Fruit fly (Drosophila melanogaster) whole organism, embryonic: ENCODE measurements around the gene mRpL16.
A peak's percentile ranks its signal among the peaks of the same experiment; 100 is the strongest.

Experiments
- Aef1 ChIP-seq: fragments of 200-800 bp; sonication (Bioruptor generic); IDR thresholded peaks from 3 replicates; pipeline ENCODE4 v1.3.6; 2022; ENCODE audit warnings: missing biosample characterization, missing genetic modification characterization
- Asciz ChIP-seq: fragments of 200-800 bp; sonication (Bioruptor generic); optimal IDR thresholded peaks from 2 replicates; lab custom pipeline; 2017; ENCODE audit warnings: missing biosample characterization, mild to moderate bottlenecking, missing genetic modification characterization, missing genetic modification reagents
- Awh ChIP-seq: fragments of 200-800 bp; sonication (Bioruptor generic); IDR thresholded peaks from 2 replicates; pipeline ENCODE4, ENCODE4 v1.3.6; 2022; ENCODE audit warnings: missing biosample characterization, missing genetic modification characterization
- BEAF-32 ChIP-seq: fragments of 200-800 bp; sonication (Bioruptor generic); optimal IDR thresholded peaks from 3 replicates; lab custom pipeline; 2017; ENCODE audit warnings: missing biosample characterization, missing genetic modification characterization, mild to moderate bottlenecking, moderate library complexity, missing genetic modification reagents
- Blimp-1 ChIP-seq: fragments of 200-800 bp; sonication (Bioruptor generic); optimal IDR thresholded peaks from 3 replicates; lab custom pipeline; 2018; ENCODE audit warnings: missing biosample characterization, missing genetic modification characterization, mild to moderate bottlenecking, moderate library complexity, missing genetic modification reagents
- CG12299 ChIP-seq: fragments of 200-800 bp; sonication (Bioruptor generic); optimal IDR thresholded peaks from 2 replicates; lab custom pipeline; 2018; ENCODE audit warnings: missing biosample characterization, mild to moderate bottlenecking, missing genetic modification characterization
- CG13287 ChIP-seq: fragments of 200-800 bp; sonication (Bioruptor generic); IDR thresholded peaks from 2 replicates; pipeline ENCODE4 v1.3.6; 2022; ENCODE audit warnings: missing biosample characterization, missing genetic modification characterization; ENCODE audit not compliant: partially characterized antibody
- CG13775 ChIP-seq: fragments of 200-800 bp; sonication (Bioruptor generic); optimal IDR thresholded peaks from 3 replicates; lab custom pipeline; 2017; ENCODE audit warnings: missing biosample characterization, mild to moderate bottlenecking, missing genetic modification characterization
- CG17328 ChIP-seq: fragments of 200-800 bp; sonication (Bioruptor generic); IDR thresholded peaks from 2 replicates; pipeline ENCODE4 v1.3.6; 2022; ENCODE audit warnings: missing biosample characterization, missing genetic modification characterization
- CG17385 ChIP-seq: fragments of 200-800 bp; sonication (Bioruptor generic); optimal IDR thresholded peaks from 3 replicates; lab custom pipeline; 2018; ENCODE audit warnings: missing biosample characterization, mild to moderate bottlenecking, missing genetic modification characterization
- CG1832 ChIP-seq: fragments of 200-800 bp; sonication (Bioruptor generic); optimal IDR thresholded peaks from 2 replicates; lab custom pipeline; 2017; ENCODE audit warnings: missing biosample characterization, mild to moderate bottlenecking, missing genetic modification characterization, inconsistent platforms
- CG2889 ChIP-seq: fragments of 200-800 bp; sonication (Bioruptor generic); IDR thresholded peaks from 3 replicates; pipeline ENCODE4 v1.3.6; 2022; ENCODE audit warnings: missing biosample characterization, missing genetic modification characterization
- CG4328 ChIP-seq: fragments of 200-800 bp; sonication (Bioruptor generic); optimal IDR thresholded peaks from 3 replicates; lab custom pipeline; 2017; ENCODE audit warnings: missing biosample characterization, missing genetic modification reagents, missing genetic modification characterization
- CG4360 ChIP-seq: fragments of 200-800 bp; sonication (Bioruptor generic); IDR thresholded peaks from 2 replicates; pipeline ENCODE4 v1.3.6; 2022; ENCODE audit warnings: missing biosample characterization, missing genetic modification characterization
- CG5180 ChIP-seq: fragments of 200-800 bp; sonication (Bioruptor generic); optimal IDR thresholded peaks from 3 replicates; lab custom pipeline; 2017; ENCODE audit warnings: missing biosample characterization, missing genetic modification characterization, mild to moderate bottlenecking, moderate library complexity, missing genetic modification reagents
- CG6813 ChIP-seq: fragments of 200-800 bp; sonication (Bioruptor generic); optimal IDR thresholded peaks from 2 replicates; lab custom pipeline; 2017; ENCODE audit warnings: missing biosample characterization, missing genetic modification characterization, mild to moderate bottlenecking, moderate library complexity, missing genetic modification reagents
- CG7271 ChIP-seq: fragments of 200-800 bp; sonication (Bioruptor generic); optimal IDR thresholded peaks from 2 replicates; lab custom pipeline; 2018; ENCODE audit warnings: missing biosample characterization, mild to moderate bottlenecking, missing genetic modification characterization, moderate library complexity
- CG7987 ChIP-seq: fragments of 200-800 bp; sonication (Bioruptor generic); optimal IDR thresholded peaks from 2 replicates; lab custom pipeline; 2018; ENCODE audit warnings: missing biosample characterization, mild to moderate bottlenecking, missing genetic modification characterization, moderate library complexity
- CG8478 ChIP-seq: fragments of >200 bp; optimal IDR thresholded peaks from 2 replicates; lab custom pipeline; 2018
- CG8924 ChIP-seq: fragments of 200-800 bp; optimal IDR thresholded peaks from 3 replicates; lab custom pipeline; 2019; ENCODE audit warnings: missing biosample characterization, mild to moderate bottlenecking, missing genetic modification characterization, moderate library complexity
- CG9817 ChIP-seq: fragments of 200-800 bp; sonication (Bioruptor generic); optimal IDR thresholded peaks from 2 replicates; lab custom pipeline; 2018; ENCODE audit warnings: missing biosample characterization, mild to moderate bottlenecking, missing genetic modification characterization, moderate library complexity
- Camta ChIP-seq: fragments of 200-800 bp; sonication (Bioruptor generic); optimal IDR thresholded peaks from 2 replicates; lab custom pipeline; 2016; ENCODE audit warnings: missing biosample characterization, missing genetic modification characterization
- D ChIP-seq, 2 experiments: fragments of 200-800 bp in 1 of 2; fragments of >200 bp in 1 of 2; sonication (Bioruptor generic) in 1 of 2; optimal IDR thresholded peaks; 2 replicates in 1 of 2; 3 replicates in 1 of 2; lab custom pipeline; 2017; ENCODE audit warnings: mild to moderate bottlenecking in 1 of 2, missing biosample characterization in 1 of 2, missing genetic modification characterization in 1 of 2, missing genetic modification reagents in 1 of 2
- Fer3 ChIP-seq: fragments of 200-800 bp; sonication (Bioruptor generic); optimal IDR thresholded peaks from 2 replicates; lab custom pipeline; 2018; ENCODE audit warnings: missing biosample characterization, mild to moderate bottlenecking, missing genetic modification characterization, moderate library complexity
- Gsc ChIP-seq: fragments of 200-800 bp; sonication (Bioruptor generic); IDR thresholded peaks from 2 replicates; pipeline ENCODE4 v1.3.6; 2022; ENCODE audit warnings: missing biosample characterization, missing genetic modification characterization
- Hey ChIP-seq: fragments of 200-800 bp; sonication (Bioruptor generic); optimal IDR thresholded peaks from 3 replicates; lab custom pipeline; 2018; ENCODE audit warnings: missing biosample characterization, mild to moderate bottlenecking, missing genetic modification characterization
- Hmr ChIP-seq: fragments of 200-800 bp; sonication (Bioruptor generic); optimal IDR thresholded peaks from 3 replicates; lab custom pipeline; 2017; ENCODE audit warnings: mild to moderate bottlenecking, missing biosample characterization, missing genetic modification reagents, missing genetic modification characterization
- Lhr ChIP-seq: fragments of 200-800 bp; sonication (Bioruptor generic); optimal IDR thresholded peaks from 3 replicates; lab custom pipeline; 2017; ENCODE audit warnings: mild to moderate bottlenecking, missing biosample characterization, missing genetic modification reagents, missing genetic modification characterization
- NC2β ChIP-seq: fragments of 200-800 bp; sonication (Bioruptor generic); optimal IDR thresholded peaks from 2 replicates; lab custom pipeline; 2016; ENCODE audit warnings: missing biosample characterization, missing genetic modification characterization
- Scr ChIP-seq: fragments of 200-800 bp; sonication (Bioruptor generic); IDR thresholded peaks from 2 replicates; pipeline ENCODE4 v1.3.6; 2022; ENCODE audit warnings: missing biosample characterization, missing genetic modification characterization; ENCODE audit not compliant: partially characterized antibody
- Trl ChIP-seq, 3 experiments: fragments of >200 bp in 2 of 3; fragments of 200-800 bp in 1 of 3; sonication (Bioruptor generic) in 1 of 3; optimal IDR thresholded peaks; 2 replicates in 1 of 3; 3 replicates in 2 of 3; lab custom pipeline; 2016 to 2017; ENCODE audit warnings: missing biosample characterization in 1 of 3, missing genetic modification characterization in 1 of 3
- YL-1 ChIP-seq: fragments of 200-800 bp; sonication (Bioruptor generic); optimal IDR thresholded peaks from 3 replicates; lab custom pipeline; 2017; ENCODE audit warnings: missing biosample characterization, mild to moderate bottlenecking, missing genetic modification characterization
- bab2 ChIP-seq: fragments of 200-800 bp; sonication (Bioruptor generic); optimal IDR thresholded peaks from 2 replicates; lab custom pipeline; 2016; ENCODE audit warnings: missing biosample characterization, missing genetic modification characterization
- bigmax ChIP-seq: fragments of 200-800 bp; sonication (Bioruptor generic); optimal IDR thresholded peaks from 2 replicates; lab custom pipeline; 2018; ENCODE audit warnings: missing biosample characterization, mild to moderate bottlenecking, missing genetic modification characterization
- br ChIP-seq: fragments of >200 bp; optimal IDR thresholded peaks from 2 replicates; lab custom pipeline; 2017
- caup ChIP-seq: fragments of 200-800 bp; sonication (Bioruptor generic); optimal IDR thresholded peaks from 3 replicates; lab custom pipeline; 2017; ENCODE audit warnings: missing biosample characterization, mild to moderate bottlenecking, missing genetic modification characterization, moderate library complexity; ENCODE audit not compliant: severe bottlenecking
- her ChIP-seq: fragments of 200-800 bp; sonication (Bioruptor generic); optimal IDR thresholded peaks from 2 replicates; lab custom pipeline; 2016; ENCODE audit warnings: missing biosample characterization, missing genetic modification characterization
- jing ChIP-seq: fragments of 200-800 bp; sonication (Bioruptor generic); optimal IDR thresholded peaks from 2 replicates; lab custom pipeline; 2018; ENCODE audit warnings: missing biosample characterization, mild to moderate bottlenecking, missing genetic modification characterization
- kah ChIP-seq: fragments of 200-800 bp; sonication (Bioruptor generic); optimal IDR thresholded peaks from 2 replicates; lab custom pipeline; 2018; ENCODE audit warnings: missing biosample characterization, mild to moderate bottlenecking, missing genetic modification characterization
- ken ChIP-seq: fragments of 200-800 bp; sonication (Bioruptor generic); IDR thresholded peaks from 3 replicates; pipeline ENCODE4 v1.3.6; 2022; ENCODE audit warnings: missing biosample characterization, missing genetic modification characterization
- knrl ChIP-seq: fragments of 200-800 bp; sonication (Bioruptor generic); IDR thresholded peaks from 3 replicates; pipeline ENCODE4 v1.3.6; 2022; ENCODE audit warnings: missing biosample characterization, missing genetic modification characterization; ENCODE audit not compliant: partially characterized antibody
- lab ChIP-seq: fragments of 200-800 bp; sonication (Bioruptor generic); optimal IDR thresholded peaks from 3 replicates; lab custom pipeline; 2017; ENCODE audit warnings: missing biosample characterization, missing genetic modification characterization, mild to moderate bottlenecking, moderate library complexity, missing genetic modification reagents
- sens ChIP-seq: fragments of 200-800 bp; sonication (Bioruptor generic); peaks from one replicate; lab custom pipeline; 2016; ENCODE audit warnings: missing biosample characterization, missing genetic modification characterization
- tll ChIP-seq, 2 experiments: fragments of 200-800 bp in 1 of 2; fragments of >200 bp in 1 of 2; sonication (Bioruptor generic) in 1 of 2; optimal IDR thresholded peaks; 2 replicates each; lab custom pipeline; 2017 to 2019; ENCODE audit warnings: missing biosample characterization in 2 of 2, missing genetic modification characterization in 2 of 2, mild to moderate bottlenecking in 1 of 2, moderate library complexity in 1 of 2
- toy ChIP-seq: fragments of 200-800 bp; sonication (Bioruptor generic); IDR thresholded peaks from 2 replicates; pipeline ENCODE4 v1.3.6; 2022; ENCODE audit warnings: missing biosample characterization, missing genetic modification characterization
- tx ChIP-seq: fragments of 200-800 bp; sonication (Bioruptor generic); optimal IDR thresholded peaks from 2 replicates; lab custom pipeline; 2016; ENCODE audit warnings: missing biosample characterization, missing genetic modification characterization
- unpg ChIP-seq: fragments of 200-800 bp; sonication (Bioruptor generic); optimal IDR thresholded peaks from 3 replicates; lab custom pipeline; 2018; ENCODE audit warnings: missing biosample characterization, mild to moderate bottlenecking, missing genetic modification characterization, moderate library complexity
- vnd ChIP-seq: fragments of 200-800 bp; sonication (Bioruptor generic); IDR thresholded peaks from 3 replicates; pipeline ENCODE4 v1.3.6; 2022; ENCODE audit warnings: missing biosample characterization, missing genetic modification characterization; ENCODE audit not compliant: partially characterized antibody

Gene mRpL16

dm6 chrX:1880139-1880556, 9.9 kb upstream of the mRpL16 start, which contains the start of gene Coa8 (continued):
- TF ChIP-seq CG7987 (GFP tag; lab: Kevin White, UChicago) (no peak), tx (no peak), CG4328 (GFP tag; lab: Kevin White, UChicago) (no peak), knrl (peak; percentile 63; the same call in 2 of the 3 replicates), Scr (GFP tag; lab: Robert Waterston, UW) (peak; percentile 11), CG5180 (GFP tag; lab: Kevin White, UChicago) (no peak), br (lab: Kevin White, UChicago) (no peak), toy (GFP tag; lab: Robert Waterston, UW) (no peak), Awh (0 out of 2 replicates have a peak, but pooled peaks have one; percentile 42), her (no peak), BEAF-32 (GFP tag; lab: Kevin White, UChicago) (peak; percentile 62), Trl (optimal IDR thresholded peaks at IDR 0.05; lab: Kevin White, UChicago) (no peak), Trl (GFP tag; optimal IDR thresholded peaks at IDR 0.05; lab: Kevin White, UChicago) (no peak), jing (GFP tag; lab: Kevin White, UChicago) (no peak), CG17328 (GFP tag; lab: Robert Waterston, UW) (0 out of 2 replicates have a peak, but pooled peaks have one; percentile 15), Camta (GFP tag; lab: Kevin White, UChicago) (no peak), CG9817 (tag; lab: Kevin White, UChicago) (peak; percentile 45), kah (GFP tag; lab: Kevin White, UChicago) (no peak), D (optimal IDR thresholded peaks at IDR 0.05; lab: Kevin White, UChicago) (no peak), D (GFP tag; optimal IDR thresholded peaks at IDR 0.05; lab: Kevin White, UChicago) (no peak), NC2β (GFP tag; lab: Kevin White, UChicago) (no peak), bab2 (GFP tag; lab: Kevin White, UChicago) (no peak), ken (GFP tag; lab: Robert Waterston, UW) (0 out of 3 replicates have a peak, but pooled peaks have one; percentile 8), Gsc (GFP tag; lab: Robert Waterston, UW) (no peak), vnd (GFP tag; lab: Robert Waterston, UW) (peak; percentile 50), lab (GFP tag; lab: Kevin White, UChicago) (no peak), CG12299 (tag; lab: Kevin White, UChicago) (peak; percentile 36), CG13775 (no peak), CG6813 (GFP tag; lab: Kevin White, UChicago) (no peak)

dm6 chrX:1880779-1881178, 9.3 kb upstream of the mRpL16 start:
- TF ChIP-seq CG8478 (lab: Kevin White, UChicago) = peak; percentile 76
- no peak for TF ChIP-seq Lhr (GFP tag; lab: Kevin White, UChicago)
- no peak for TF ChIP-seq CG8924 (tag; lab: Kevin White, UChicago)
- no peak for TF ChIP-seq CG2889 (GFP tag; lab: Robert Waterston, UW)
- TF ChIP-seq CG1832 = peak; percentile 58

dm6 chrX:1893532-1893931, 3.5 kb downstream of the mRpL16 start:
- no peak for TF ChIP-seq tll (GFP tag; optimal IDR thresholded peaks at IDR 0.05; lab: Kevin White, UChicago)
- TF ChIP-seq CG7271 = no peak
- TF ChIP-seq Hmr = no peak
- no peak for TF ChIP-seq Asciz (GFP tag; lab: Kevin White, UChicago)
- TF ChIP-seq bigmax (GFP tag; lab: Kevin White, UChicago) = no peak
- TF ChIP-seq CG13287 (GFP tag; lab: Robert Waterston, UW) = no peak
- no peak for TF ChIP-seq caup (GFP tag; lab: Kevin White, UChicago)
- TF ChIP-seq Fer3 (tag; lab: Kevin White, UChicago) = no peak
- TF ChIP-seq Aef1 = peak; percentile 18; the same call in 1 of the 3 replicates
- TF ChIP-seq CG17385 (GFP tag; lab: Kevin White, UChicago) = peak; percentile 72
- peak; percentile 87 for TF ChIP-seq CG4360
- TF ChIP-seq Blimp-1 (GFP tag; lab: Kevin White, UChicago) = peak; percentile 13
- no peak for TF ChIP-seq unpg (GFP tag; lab: Kevin White, UChicago)
- TF ChIP-seq sens (GFP tag; lab: Kevin White, UChicago) = peak; percentile 47
- TF ChIP-seq YL-1 (GFP tag; lab: Kevin White, UChicago) = peak; percentile 11
- TF ChIP-seq Hey (tag; lab: Kevin White, UChicago) = no peak
